Worm (Caenorhabditis elegans): ENCODE data around the gene Y66D12A.11.

Gene Y66D12A.11

ce11 chrIII:11579380-11579779 is 16.1 kb downstream of the Y66D12A.11 start:
- no peak for TF ChIP-seq lsy-2 (tag; optimal IDR thresholded peaks at IDR 0.05)
- TF ChIP-seq sem-4 (tag; optimal IDR thresholded peaks at IDR 0.05) = no peak
- TF ChIP-seq egl-27 (tag; optimal IDR thresholded peaks at IDR 0.05) = no peak
- TF ChIP-seq ztf-11 (tag; optimal IDR thresholded peaks at IDR 0.05) = no peak
- no peak for TF ChIP-seq sma-9 (GFP tag; optimal IDR thresholded peaks at IDR 0.05)
- TF ChIP-seq sma-9 (tag; optimal IDR thresholded peaks at IDR 0.05) = no peak

ce11 chrIII:11580428-11580885 is 17.2 kb downstream of the Y66D12A.11 start, which contains the start of gene Y66D12A.7:
TSS of gene Y66D12A.7 (minus strand) at chrIII:11580478.
- TF ChIP-seq gmeb-1 (tag; optimal IDR thresholded peaks at IDR 0.05) (peak; percentile 88), crh-2 (tag; optimal IDR thresholded peaks at IDR 0.05) (peak; percentile 5), ZK546.5 (tag; optimal IDR thresholded peaks at IDR 0.05) (no peak), unc-55 (GFP tag; optimal IDR thresholded peaks at IDR 0.05) (peak; percentile 61), elt-3 (tag; optimal IDR thresholded peaks at IDR 0.05) (no peak), lsy-2 (tag; optimal IDR thresholded peaks at IDR 0.05) (peak in 1 of 2 experiments; percentile 54), lin-13 (GFP tag; optimal IDR thresholded peaks at IDR 0.05) (peak; percentile 30)

ce11 chrIII:11581372-11581771 is 18.1 kb downstream of the Y66D12A.11 start, which contains the start of the genes Y66D12A.6 and ceh-92:
TSS of gene Y66D12A.6 (minus strand) at chrIII:11581402.
TSS of gene ceh-92 (plus strand) at chrIII:11581600.
- TF ChIP-seq elt-3 (tag; optimal IDR thresholded peaks at IDR 0.05) = no peak
- TF ChIP-seq alr-1 (tag; optimal IDR thresholded peaks at IDR 0.05) = no peak
- TF ChIP-seq Y55F3AM.14 (GFP tag; optimal IDR thresholded peaks at IDR 0.05) = no peak
- TF ChIP-seq R02D3.7 (tag; optimal IDR thresholded peaks at IDR 0.05) = no peak
- no peak for TF ChIP-seq nhr-23 (tag; optimal IDR thresholded peaks at IDR 0.05)
- TF ChIP-seq fos-1 (tag; optimal IDR thresholded peaks at IDR 0.05) = no peak
- no peak for TF ChIP-seq nhr-21 (tag; optimal IDR thresholded peaks at IDR 0.05)
- TF ChIP-seq egl-27 (tag; optimal IDR thresholded peaks at IDR 0.05) = no peak
- TF ChIP-seq zag-1 (tag; optimal IDR thresholded peaks at IDR 0.05) = no peak
- no peak for TF ChIP-seq sma-9 (GFP tag; optimal IDR thresholded peaks at IDR 0.05)
- no peak for TF ChIP-seq sma-9 (tag; optimal IDR thresholded peaks at IDR 0.05)
- TF ChIP-seq ZK546.5 (tag; optimal IDR thresholded peaks at IDR 0.05) = no peak
- no peak for TF ChIP-seq unc-55 (GFP tag; optimal IDR thresholded peaks at IDR 0.05)
- TF ChIP-seq lin-39 (tag; optimal IDR thresholded peaks at IDR 0.05) = no peak
- TF ChIP-seq sem-4 (tag; optimal IDR thresholded peaks at IDR 0.05) = no peak
- TF ChIP-seq nhr-25 (tag; optimal IDR thresholded peaks at IDR 0.05) = no peak

ce11 chrIII:11582569-11582968 is 19.3 kb downstream of the Y66D12A.11 start:
- TF ChIP-seq ceh-16 (tag; optimal IDR thresholded peaks at IDR 0.05) = no peak
- TF ChIP-seq egl-27 (tag; optimal IDR thresholded peaks at IDR 0.05) = no peak
- TF ChIP-seq unc-39 (tag; optimal IDR thresholded peaks at IDR 0.05) = no peak
- TF ChIP-seq nhr-6 (tag; optimal IDR thresholded peaks at IDR 0.05) = no peak
- no peak for TF ChIP-seq sem-4 (tag; optimal IDR thresholded peaks at IDR 0.05)
- TF ChIP-seq alr-1 (tag; optimal IDR thresholded peaks at IDR 0.05) = no peak
- TF ChIP-seq sma-9 (GFP tag; optimal IDR thresholded peaks at IDR 0.05) = no peak
- no peak for TF ChIP-seq sma-9 (tag; optimal IDR thresholded peaks at IDR 0.05)
- no peak for TF ChIP-seq nhr-12 (tag; optimal IDR thresholded peaks at IDR 0.05)
- TF ChIP-seq elt-3 (tag; optimal IDR thresholded peaks at IDR 0.05) = no peak
- no peak for TF ChIP-seq ama-1 (optimal IDR thresholded peaks at IDR 0.05)
- TF ChIP-seq aly-2 (tag; optimal IDR thresholded peaks at IDR 0.05) = no peak
- no peak for TF ChIP-seq mab-5 (tag; optimal IDR thresholded peaks at IDR 0.05)
- no peak for TF ChIP-seq lin-13 (GFP tag; optimal IDR thresholded peaks at IDR 0.05)
- TF ChIP-seq gmeb-1 (tag; optimal IDR thresholded peaks at IDR 0.05) = no peak
- no peak for TF ChIP-seq sma-3 (GFP tag; optimal IDR thresholded peaks at IDR 0.05)
- no peak for TF ChIP-seq crh-2 (tag; optimal IDR thresholded peaks at IDR 0.05)
- no peak for TF ChIP-seq elt-1 (tag; optimal IDR thresholded peaks at IDR 0.05)
- no peak for TF ChIP-seq blmp-1 (tag; optimal IDR thresholded peaks at IDR 0.05; ENCODE audit: insufficient read depth)

ce11 chrIII:11588911-11589310 is 25.6 kb downstream of the Y66D12A.11 start, which contains the start of gene Y66D12A.3:
TSS of gene Y66D12A.3 (plus strand) at chrIII:11589211.
- TF ChIP-seq crh-2 (tag; optimal IDR thresholded peaks at IDR 0.05) (no peak), sem-4 (tag; optimal IDR thresholded peaks at IDR 0.05) (no peak), gmeb-1 (tag; optimal IDR thresholded peaks at IDR 0.05) (no peak), nhr-10 (tag; optimal IDR thresholded peaks at IDR 0.05) (no peak), elt-3 (tag; optimal IDR thresholded peaks at IDR 0.05) (no peak), sma-9 (GFP tag; optimal IDR thresholded peaks at IDR 0.05) (no peak), sma-9 (tag; optimal IDR thresholded peaks at IDR 0.05) (no peak), blmp-1 (tag; optimal IDR thresholded peaks at IDR 0.05; ENCODE audit: insufficient read depth) (no peak), nhr-129 (tag; optimal IDR thresholded peaks at IDR 0.05) (no peak), ama-1 (optimal IDR thresholded peaks at IDR 0.05) (no peak), nhr-23 (tag; optimal IDR thresholded peaks at IDR 0.05) (no peak), alr-1 (tag; optimal IDR thresholded peaks at IDR 0.05) (no peak), aly-2 (tag; optimal IDR thresholded peaks at IDR 0.05) (no peak)
